Worm (Caenorhabditis elegans): ENCODE measurements around the gene C37C3.11.

The C37C3.11 gene

ce11 chrV:7857931-7858330 is 6.6 kb downstream of the C37C3.11 start, which contains the start of gene C37C3.1:
TSS of gene C37C3.1 (plus strand) at chrV:7857963.
- no peak for TF ChIP-seq unc-62 (GFP tag; optimal IDR thresholded peaks at IDR 0.05)

- TF ChIP-seq unc-62 (GFP tag; optimal IDR thresholded peaks at IDR 0.05), result no peak
Measured at ce11 chrV:7856641-7857040, 7.9 kb downstream of the C37C3.11 start.

- no peak for TF ChIP-seq unc-62 (GFP tag; optimal IDR thresholded peaks at IDR 0.05)
Measured at ce11 chrV:7855382-7855994, 9.1 kb downstream of the C37C3.11 start, which contains the start of gene C37C3.2. TSS of gene C37C3.2 (plus strand) at chrV:7855944.

ce11 chrV:7854603-7855002 is 10.0 kb downstream of the C37C3.11 start, which contains the start of the genes C37C3.9 and C37C3.18:
TSS of gene C37C3.9 (minus strand) at chrV:7854700.
TSS of gene C37C3.18 (plus strand) at chrV:7854993.
- TF ChIP-seq unc-62 (GFP tag; optimal IDR thresholded peaks at IDR 0.05), result no peak

ce11 chrV:7853900-7854299 is 10.7 kb downstream of the C37C3.11 start:
- no peak for TF ChIP-seq unc-62 (GFP tag; optimal IDR thresholded peaks at IDR 0.05)

ce11 chrV:7852078-7852477 is 12.5 kb downstream of the C37C3.11 start:
- TF ChIP-seq unc-62 (GFP tag; optimal IDR thresholded peaks at IDR 0.05), result no peak

- TF ChIP-seq unc-62 (GFP tag; optimal IDR thresholded peaks at IDR 0.05), result no peak
Measured at ce11 chrV:7848251-7848650, 16.3 kb downstream of the C37C3.11 start.

ce11 chrV:7847687-7848086 is 16.9 kb downstream of the C37C3.11 start:
- TF ChIP-seq unc-62 (GFP tag; optimal IDR thresholded peaks at IDR 0.05), result no peak

ce11 chrV:7847170-7847569 is 17.4 kb downstream of the C37C3.11 start, which contains the start of gene memo-1:
TSS of gene memo-1 (minus strand) at chrV:7847171.
- no peak for TF ChIP-seq unc-62 (GFP tag; optimal IDR thresholded peaks at IDR 0.05)

ce11 chrV:7842228-7842627 is 22.3 kb downstream of the C37C3.11 start, which contains the start of gene grd-8:
TSS of gene grd-8 (plus strand) at chrV:7842528.
- no peak for TF ChIP-seq unc-62 (GFP tag; optimal IDR thresholded peaks at IDR 0.05)

ce11 chrV:7839485-7839884 is 25.1 kb downstream of the C37C3.11 start, which contains the start of gene C37C3.12:
TSS of gene C37C3.12 (minus strand) at chrV:7839585.
- no peak for TF ChIP-seq unc-62 (GFP tag; optimal IDR thresholded peaks at IDR 0.05)

ce11 chrV:7837809-7838208 is 26.8 kb downstream of the C37C3.11 start, which contains the start of gene ttr-33:
TSS of gene ttr-33 (minus strand) at chrV:7837909.
- TF ChIP-seq unc-62 (GFP tag; optimal IDR thresholded peaks at IDR 0.05), result no peak

ce11 chrV:7836911-7837310 is 27.7 kb downstream of the C37C3.11 start, which contains the start of gene txt-5:
TSS of gene txt-5 (minus strand) at chrV:7837134.
- TF ChIP-seq unc-62 (GFP tag; optimal IDR thresholded peaks at IDR 0.05), result no peak

- no peak for TF ChIP-seq unc-62 (GFP tag; optimal IDR thresholded peaks at IDR 0.05)
Measured at ce11 chrV:7830952-7831351, 33.6 kb downstream of the C37C3.11 start.

- no peak for TF ChIP-seq unc-62 (GFP tag; optimal IDR thresholded peaks at IDR 0.05)
Measured at ce11 chrV:7826917-7827316, 37.6 kb downstream of the C37C3.11 start, which contains the start of gene mig-6. TSS of gene mig-6 (plus strand) at chrV:7827217.

ce11 chrV:7826362-7826761 is 38.2 kb downstream of the C37C3.11 start:
- no peak for TF ChIP-seq unc-62 (GFP tag; optimal IDR thresholded peaks at IDR 0.05)

- no peak for TF ChIP-seq unc-62 (GFP tag; optimal IDR thresholded peaks at IDR 0.05)
Measured at ce11 chrV:7825836-7826235, 38.7 kb downstream of the C37C3.11 start.
